Worm (Caenorhabditis elegans) whole organism, early embryonic: ENCODE results near the gene lido-9.

Source experiments
- B0310.2 ChIP-seq: sonication (generic microtip); optimal IDR thresholded peaks from 2 replicates; lab custom pipeline; 2016; ENCODE audit warnings: mild to moderate bottlenecking, missing genetic modification characterization, missing compliant biosample characterization
- ama-1 ChIP-seq: fragments of 150-350 bp; optimal IDR thresholded peaks from 2 replicates; lab custom pipeline; 2014
- ceh-13 ChIP-seq: fragments of 200-800 bp; sonication (Bioruptor generic); optimal IDR thresholded peaks from 2 replicates; lab custom pipeline; 2018; ENCODE audit warnings: mild to moderate bottlenecking, missing genetic modification characterization, missing compliant biosample characterization
- pes-1 ChIP-seq: fragments of 200-800 bp; sonication (Bioruptor generic); IDR thresholded peaks from 2 replicates; pipeline ENCODE4 v1.3.6; 2022; ENCODE audit warnings: missing genetic modification reagents, missing genetic modification characterization, missing compliant biosample characterization
- sea-1 ChIP-seq: fragments of 200-800 bp; sonication (Bioruptor generic); conservative IDR thresholded peaks from 2 replicates; pipeline ENCODE4 v1.3.6; 2022; ENCODE audit warnings: missing genetic modification characterization, missing compliant biosample characterization
- tbx-11 ChIP-seq: fragments of 200-800 bp; sonication (Bioruptor generic); IDR thresholded peaks from 2 replicates; pipeline ENCODE4 v1.3.6; 2022; ENCODE audit warnings: missing genetic modification characterization, missing compliant biosample characterization
- tbx-37 ChIP-seq: fragments of 200-800 bp; sonication (Bioruptor generic); conservative IDR thresholded peaks from 2 replicates; pipeline ENCODE4 v1.3.6; 2022; ENCODE audit warnings: missing genetic modification reagents, missing genetic modification characterization, missing compliant biosample characterization

- TF ChIP-seq tbx-37 (GFP tag; lab: Robert Waterston, UW) (no peak), sea-1 (GFP tag; lab: Robert Waterston, UW) (no peak), ceh-13 (GFP tag; lab: Kevin White, UChicago) (no peak), ama-1 (no peak), tbx-11 (no peak), pes-1 (GFP tag; lab: Robert Waterston, UW) (no peak), B0310.2 (no peak)
Measured at ce11 chrII:2997828-2998441, 2.6 kb upstream of the lido-9 start.
